Fruit fly (Drosophila melanogaster) whole organism, wandering third instar larva: ENCODE data around the gene CG13847.

Experiments
- Abd-B ChIP-seq: fragments of >200 bp; optimal IDR thresholded peaks from 2 replicates; lab custom pipeline; 2017; ENCODE audit warnings: missing biosample characterization, missing genetic modification characterization
- CG32264 ChIP-seq: fragments of 200-800 bp; sonication (Bioruptor generic); optimal IDR thresholded peaks from 2 replicates; lab custom pipeline; 2016; ENCODE audit warnings: missing biosample characterization, missing genetic modification characterization
- CrebA ChIP-seq: fragments of 200-800 bp; sonication (Bioruptor generic); optimal IDR thresholded peaks from 2 replicates; lab custom pipeline; 2016; ENCODE audit warnings: missing biosample characterization, mild to moderate bottlenecking, missing genetic modification characterization, borderline replicate concordance
- Dfd ChIP-seq: fragments of >200 bp; optimal IDR thresholded peaks from 2 replicates; lab custom pipeline; 2017; ENCODE audit warnings: missing biosample characterization, missing genetic modification characterization
- GATAd ChIP-seq: sonication (Bioruptor generic); optimal IDR thresholded peaks from 2 replicates; lab custom pipeline; 2016; ENCODE audit warnings: missing biosample characterization, missing genetic modification characterization
- HLH106 ChIP-seq: fragments of 200-800 bp; optimal IDR thresholded peaks from 3 replicates; lab custom pipeline; 2019; ENCODE audit warnings: missing biosample characterization, mild to moderate bottlenecking, missing genetic modification characterization, moderate library complexity
- Hr78 ChIP-seq: fragments of >200 bp; optimal IDR thresholded peaks from 2 replicates; lab custom pipeline; 2017; ENCODE audit warnings: missing biosample characterization, missing genetic modification characterization
- Hr83 ChIP-seq: fragments of 200-300 bp; sonication (Bioruptor generic); optimal IDR thresholded peaks from 2 replicates; lab custom pipeline; 2016; ENCODE audit warnings: missing biosample characterization, mild to moderate bottlenecking, missing genetic modification characterization, moderate library complexity; ENCODE audit not compliant: poor library complexity, severe bottlenecking
- Jra ChIP-seq: sonication (Bioruptor generic); optimal IDR thresholded peaks from 2 replicates; lab custom pipeline; 2016; ENCODE audit warnings: missing biosample characterization, missing genetic modification characterization
- Mio ChIP-seq: sonication (Bioruptor generic); optimal IDR thresholded peaks from 2 replicates; lab custom pipeline; 2016; ENCODE audit warnings: missing biosample characterization, missing genetic modification characterization
- Myc ChIP-seq: fragments of >200 bp; optimal IDR thresholded peaks from 2 replicates; lab custom pipeline; 2017
- OdsH ChIP-seq: fragments of 200-800 bp; sonication (Bioruptor generic); optimal IDR thresholded peaks from 2 replicates; lab custom pipeline; 2016; ENCODE audit warnings: missing biosample characterization, mild to moderate bottlenecking, missing genetic modification characterization
- Rel ChIP-seq, 2 experiments: fragments of 200-800 bp; sonication (Bioruptor generic) in 1 of 2; optimal IDR thresholded peaks; 2 replicates in 1 of 2; 3 replicates in 1 of 2; lab custom pipeline; 2016 to 2019; ENCODE audit warnings: mild to moderate bottlenecking in 2 of 2, missing biosample characterization in 2 of 2, missing genetic modification characterization in 2 of 2, moderate library complexity in 1 of 2
- Sp1 ChIP-seq: fragments of 200-800 bp; sonication (Bioruptor generic); optimal IDR thresholded peaks from 3 replicates; lab custom pipeline; 2019; ENCODE audit warnings: missing biosample characterization, mild to moderate bottlenecking, missing genetic modification characterization, moderate library complexity
- Vsx2 ChIP-seq: fragments of 200-300, 225-300 bp; sonication (Bioruptor generic); optimal IDR thresholded peaks from 2 replicates; lab custom pipeline; 2018; ENCODE audit warnings: missing biosample characterization, missing genetic modification characterization; ENCODE audit not compliant: partially characterized antibody
- br ChIP-seq: fragments of 200-800 bp; sonication (Bioruptor generic); optimal IDR thresholded peaks from 2 replicates; lab custom pipeline; 2016; ENCODE audit warnings: missing biosample characterization, missing genetic modification characterization
- brk ChIP-seq: fragments of 200-800 bp; sonication (Bioruptor generic); optimal IDR thresholded peaks from 2 replicates; lab custom pipeline; 2016; ENCODE audit warnings: missing biosample characterization, mild to moderate bottlenecking, missing genetic modification characterization
- dmrt93B ChIP-seq: fragments of 200-800 bp; sonication (Bioruptor generic); optimal IDR thresholded peaks from 2 replicates; lab custom pipeline; 2018; ENCODE audit warnings: missing biosample characterization, mild to moderate bottlenecking, missing genetic modification characterization
- dsf ChIP-seq: sonication (Bioruptor generic); optimal IDR thresholded peaks from 2 replicates; lab custom pipeline; 2016; ENCODE audit warnings: missing biosample characterization, missing genetic modification characterization, borderline replicate concordance
- ey ChIP-seq: fragments of 200-800 bp; sonication (Bioruptor generic); optimal IDR thresholded peaks from 2 replicates; lab custom pipeline; 2016; ENCODE audit warnings: missing biosample characterization, missing genetic modification characterization
- foxo ChIP-seq, 2 experiments: fragments of 200-800 bp; sonication (Bioruptor generic); optimal IDR thresholded peaks; 2 replicates in 1 of 2; 3 replicates in 1 of 2; lab custom pipeline; 2016 to 2017; ENCODE audit warnings: missing biosample characterization in 2 of 2, missing genetic modification characterization in 2 of 2
- fru ChIP-seq: fragments of 200-800 bp; sonication (Bioruptor generic); optimal IDR thresholded peaks from 3 replicates; lab custom pipeline; 2016; ENCODE audit warnings: missing biosample characterization, mild to moderate bottlenecking, missing genetic modification characterization
- h ChIP-seq: fragments of 200-800 bp; sonication (Bioruptor generic); optimal IDR thresholded peaks from 3 replicates; lab custom pipeline; 2016; ENCODE audit warnings: missing biosample characterization, mild to moderate bottlenecking, missing genetic modification characterization
- pan ChIP-seq: fragments of >200 bp; optimal IDR thresholded peaks from 2 replicates; lab custom pipeline; 2017
- psq ChIP-seq: fragments of 200-800 bp; sonication (Bioruptor generic); optimal IDR thresholded peaks from 3 replicates; lab custom pipeline; 2017; ENCODE audit warnings: missing biosample characterization, mild to moderate bottlenecking, missing genetic modification characterization, moderate library complexity
- sage ChIP-seq: fragments of 200-800 bp; sonication (Bioruptor generic); optimal IDR thresholded peaks from 2 replicates; lab custom pipeline; 2016; ENCODE audit warnings: missing biosample characterization, mild to moderate bottlenecking, missing genetic modification characterization
- usp ChIP-seq: fragments of >200 bp; optimal IDR thresholded peaks from 2 replicates; lab custom pipeline; 2017; ENCODE audit warnings: missing biosample characterization, missing genetic modification characterization
- woc ChIP-seq: sonication (Bioruptor generic); optimal IDR thresholded peaks from 2 replicates; lab custom pipeline; 2016; ENCODE audit warnings: missing biosample characterization, mild to moderate bottlenecking, missing genetic modification characterization

Gene CG13847

DNA sequence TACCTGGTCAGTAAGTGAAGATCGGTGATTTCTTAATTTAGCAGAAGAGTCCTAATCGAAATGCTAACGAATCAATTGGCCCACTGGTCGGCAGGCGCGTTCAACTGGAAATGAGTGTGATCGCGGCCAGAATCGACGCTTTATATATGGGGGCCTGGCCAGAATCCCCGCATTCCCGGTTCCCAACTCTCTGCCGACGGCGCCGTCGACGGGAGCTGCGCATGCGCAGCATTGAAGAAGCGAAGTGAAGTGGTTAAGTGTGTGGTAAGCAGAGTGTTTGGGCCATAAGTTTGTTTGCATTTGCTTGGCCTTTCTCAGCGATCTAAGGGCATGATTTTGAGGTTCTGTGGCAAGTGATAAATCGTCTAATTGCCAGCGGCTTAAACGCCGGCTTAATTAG is 41.9 kb downstream of the CG13847 start, which contains the start of gene CG13857:
CG13857 (minus strand) TSS at position 101 of the 400 bp plus-strand sequence.
- TF ChIP-seq Hr83 (GFP tag; lab: Kevin White, UChicago) (no peak), br (GFP tag; lab: Kevin White, UChicago) (no peak), GATAd (GFP tag; lab: Kevin White, UChicago) (no peak), dsf (GFP tag; lab: Kevin White, UChicago) (no peak), Mio (no peak), psq (no peak), ey (GFP tag; lab: Kevin White, UChicago) (no peak), HLH106 (tag; lab: Kevin White, UChicago) (no peak)

dm6 chr3R:22390109-22390508 is 45.8 kb downstream of the CG13847 start:
- TF ChIP-seq GATAd (GFP tag; lab: Kevin White, UChicago) = no peak
- no peak for TF ChIP-seq CrebA (GFP tag; lab: Kevin White, UChicago)
- no peak for TF ChIP-seq Dfd
- TF ChIP-seq psq = peak; percentile 45

- no peak for TF ChIP-seq Sp1 (GFP tag; lab: Kevin White, UChicago)
- no peak for TF ChIP-seq Dfd
- TF ChIP-seq ey (GFP tag; lab: Kevin White, UChicago) = no peak
- TF ChIP-seq Mio = no peak
- TF ChIP-seq pan (lab: Kevin White, UChicago) = no peak
- no peak for TF ChIP-seq sage (GFP tag; lab: Kevin White, UChicago)
- no peak for TF ChIP-seq Vsx2 (GFP tag; lab: Kevin White, UChicago)
- no peak for TF ChIP-seq CrebA (GFP tag; lab: Kevin White, UChicago)
- no peak for TF ChIP-seq brk
- no peak for TF ChIP-seq CG32264 (GFP tag; lab: Kevin White, UChicago)
- TF ChIP-seq Hr78 = no peak
- no peak for TF ChIP-seq Abd-B (GFP tag; lab: Kevin White, UChicago)
These were observed 46.3 kb downstream of the CG13847 start, which contains the start of the genes CAH8 and CG7059 for dm6 chr3R:22389614-22390013. TSS of gene CAH8 (minus strand) at chr3R:22389714. TSS of gene CG7059 (plus strand) at chr3R:22389780.

dm6 chr3R:22381735-22382134 is 54.2 kb downstream of the CG13847 start, which contains the start of gene Gpdh3:
TSS of gene Gpdh3 (plus strand) at chr3R:22382035.
- TF ChIP-seq psq (no peak), GATAd (GFP tag; lab: Kevin White, UChicago) (no peak), Myc (lab: Kevin White, UChicago) (no peak), CrebA (GFP tag; lab: Kevin White, UChicago) (no peak), Hr83 (GFP tag; lab: Kevin White, UChicago) (no peak), Abd-B (GFP tag; lab: Kevin White, UChicago) (no peak), dmrt93B (GFP tag; lab: Kevin White, UChicago) (no peak), foxo (GFP tag; optimal IDR thresholded peaks at IDR 0.05; lab: Kevin White, UChicago) (no peak), Rel (GFP tag; optimal IDR thresholded peaks at IDR 0.05; lab: Kevin White, UChicago) (no peak), Rel (tag; optimal IDR thresholded peaks at IDR 0.05; lab: Kevin White, UChicago) (no peak), dsf (GFP tag; lab: Kevin White, UChicago) (no peak), usp (GFP tag; lab: Kevin White, UChicago) (no peak), woc (GFP tag; lab: Kevin White, UChicago) (no peak), h (GFP tag; lab: Kevin White, UChicago) (no peak), HLH106 (tag; lab: Kevin White, UChicago) (no peak), OdsH (no peak), CG32264 (GFP tag; lab: Kevin White, UChicago) (no peak), Jra (GFP tag; lab: Kevin White, UChicago) (no peak), pan (lab: Kevin White, UChicago) (no peak), br (GFP tag; lab: Kevin White, UChicago) (no peak)

DNA sequence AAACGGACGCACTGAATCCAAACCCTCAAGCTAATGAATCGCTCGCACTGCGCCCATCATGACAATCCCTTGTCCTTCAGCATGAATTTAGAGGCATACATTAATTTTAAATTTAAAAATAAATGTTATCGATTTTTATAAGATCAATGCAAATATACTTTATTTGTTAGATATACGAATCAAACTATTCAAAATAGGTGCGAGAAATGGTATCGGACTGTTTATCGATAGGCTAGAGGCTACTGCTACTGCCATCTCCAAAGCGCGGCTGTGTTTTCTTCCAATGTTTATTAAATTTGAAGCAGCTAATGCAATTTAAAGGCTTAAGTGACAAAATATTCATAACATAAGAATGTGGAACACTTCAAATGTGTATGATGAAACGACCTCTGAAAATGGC is 54.9 kb downstream of the CG13847 start, which contains the start of gene CG43342:
CG43342 (plus strand) TSS at position 264 of the 400 bp plus-strand sequence.
- TF ChIP-seq CrebA (GFP tag; lab: Kevin White, UChicago) (no peak), woc (GFP tag; lab: Kevin White, UChicago) (no peak), sage (GFP tag; lab: Kevin White, UChicago) (no peak), fru (GFP tag; lab: Kevin White, UChicago) (no peak), Mio (no peak), CG32264 (GFP tag; lab: Kevin White, UChicago) (no peak)
- TF ChIP-seq, all 38 proteins: peak for 0
